1 worm cellular context compared by ENCODE assay signal in the genomic region with DNA sequence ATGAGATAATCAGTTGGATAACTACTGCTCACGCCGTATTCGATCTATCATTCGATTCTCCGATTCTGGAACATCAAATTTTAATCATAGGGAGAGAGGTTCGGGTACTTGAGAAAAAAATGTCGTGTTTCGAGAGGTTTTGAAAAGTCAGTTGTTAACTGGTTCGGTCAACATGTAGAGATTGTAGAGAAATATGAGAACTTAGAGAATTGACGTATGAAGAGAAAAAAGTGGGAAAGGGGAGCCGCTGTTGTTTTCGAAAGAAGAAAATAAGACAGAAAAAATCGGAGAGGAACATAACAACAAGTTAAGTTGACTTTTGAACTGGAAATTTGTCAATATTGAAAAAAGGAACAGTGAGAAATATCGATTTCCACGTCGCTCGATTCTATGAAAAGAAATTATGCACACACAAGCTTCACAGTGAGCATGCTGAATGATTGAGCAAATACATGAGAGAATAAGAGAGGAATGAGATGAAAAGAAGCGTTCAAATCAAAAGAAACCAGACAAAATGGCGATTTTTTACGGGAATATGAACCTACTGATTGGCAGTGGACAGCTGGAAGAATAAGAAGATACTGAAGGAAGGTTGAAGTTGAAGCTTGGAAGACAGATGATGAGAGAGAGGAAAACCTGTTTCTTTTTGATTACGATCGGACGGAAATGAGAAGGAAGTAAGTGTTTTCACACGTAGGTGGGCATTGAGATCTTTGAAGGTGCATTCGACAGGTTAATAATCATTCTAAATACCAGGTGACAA.
TF ChIP-seq lines count a peak whose summit lies in the region.

Gene T04H1.13 (minus strand): TSS at position 51 of the 763 bp plus-strand sequence.
Gene slfl-5 (minus strand): TSS at position 65 of the 763 bp plus-strand sequence.
Gene rad-50 (plus strand): TSS at position 667 of the 763 bp plus-strand sequence.

TF ChIP-seq in whole organism, L1 larva, 84 proteins besides CTCF, POLR2A, EP300 and RAD21 (continued from another document):
- TF ChIP-seq fkh-10 (GFP tag; optimal IDR thresholded peaks at IDR 0.05; lab: Kevin White, UChicago) (no peak), sox-4 (tag; optimal IDR thresholded peaks at IDR 0.05; lab: Kevin White, UChicago) (no peak), C16A3.4 (tag; optimal IDR thresholded peaks at IDR 0.05; lab: Kevin White, UChicago) (no peak), ceh-82 (tag; optimal IDR thresholded peaks at IDR 0.05; lab: Kevin White, UChicago) (no peak), sptf-1 (tag; optimal IDR thresholded peaks at IDR 0.05; lab: Kevin White, UChicago) (no peak), nhr-20 (tag; optimal IDR thresholded peaks at IDR 0.05; lab: Kevin White, UChicago) (no peak), lin-14 (GFP tag; optimal IDR thresholded peaks at IDR 0.05; lab: Kevin White, UChicago) (peak; percentile 68), efl-1 (optimal IDR thresholded peaks at IDR 0.05; lab: Kevin White, UChicago) (peak in 1 of 2 experiments; percentile 6), efl-1 (GFP tag; optimal IDR thresholded peaks at IDR 0.05 in 1 of 2; lab: Kevin White, UChicago) (peak in 1 of 2 experiments; percentile 30), dpl-1 (GFP tag; optimal IDR thresholded peaks at IDR 0.05; lab: Kevin White, UChicago) (peak in 1 of 3 experiments; percentile 8), efl-3 (GFP tag; optimal IDR thresholded peaks at IDR 0.05; lab: Kevin White, UChicago) (no peak), fos-1 (tag; optimal IDR thresholded peaks at IDR 0.05; lab: Kevin White, UChicago) (no peak), dsc-1 (tag; optimal IDR thresholded peaks at IDR 0.05; lab: Kevin White, UChicago) (no peak), unc-98 (GFP tag; IDR thresholded peaks at IDR 0.05; lab: Robert Waterston, UW) (no peak), nhr-85 (tag; lab: Kevin White, UChicago) (no peak), egl-27 (tag; optimal IDR thresholded peaks at IDR 0.05; lab: Kevin White, UChicago) (no peak), aha-1 (tag; optimal IDR thresholded peaks at IDR 0.05; lab: Kevin White, UChicago) (no peak), C34B4.2 (tag; optimal IDR thresholded peaks at IDR 0.05; lab: Kevin White, UChicago) (no peak), nhr-77 (tag; optimal IDR thresholded peaks at IDR 0.05; lab: Kevin White, UChicago) (no peak), sup-37 (GFP tag; optimal IDR thresholded peaks at IDR 0.05; lab: Kevin White, UChicago) (no peak), lsy-2 (tag; optimal IDR thresholded peaks at IDR 0.05; lab: Kevin White, UChicago) (peak in 1 of 2 experiments; percentile 18), hlh-17 (GFP tag; optimal IDR thresholded peaks at IDR 0.05; lab: Kevin White, UChicago; ENCODE audit: borderline replicate concordance) (no peak), tbx-2 (tag; optimal IDR thresholded peaks at IDR 0.05; lab: Kevin White, UChicago) (no peak), xbp-1 (tag; optimal IDR thresholded peaks at IDR 0.05; lab: Kevin White, UChicago) (no peak), lin-39 (tag; optimal IDR thresholded peaks at IDR 0.05; lab: Kevin White, UChicago) (no peak), lin-15B (tag; optimal IDR thresholded peaks at IDR 0.05; lab: Kevin White, UChicago) (no peak), ceh-90 (tag; optimal IDR thresholded peaks at IDR 0.05; lab: Kevin White, UChicago) (no peak), C04F5.9 (tag; optimal IDR thresholded peaks at IDR 0.05; lab: Kevin White, UChicago) (no peak), egl-13 (tag; optimal IDR thresholded peaks at IDR 0.05; lab: Kevin White, UChicago) (no peak)
